Fruit fly (Drosophila melanogaster): ENCODE data around the gene Rab5.

dm6 chr2L:2370352-2370751 is 5.3 kb upstream of the Rab5 start:
- TF ChIP-seq CG8478 (optimal IDR thresholded peaks at IDR 0.05) (no peak), CTCF (optimal IDR thresholded peaks at IDR 0.05) (no peak)
